Worm (Caenorhabditis elegans): ENCODE results near the gene pcyt-1.

Gene pcyt-1

ce11 chrX:7573629-7574028 lies 1.5 kb downstream of the pcyt-1 start (continued):
- TF ChIP-seq pag-3 (tag; optimal IDR thresholded peaks at IDR 0.05; ENCODE audit: borderline replicate concordance, insufficient read depth): peak; percentile 41
- TF ChIP-seq zag-1 (tag; optimal IDR thresholded peaks at IDR 0.05): no peak
- TF ChIP-seq unc-98 (GFP tag; IDR thresholded peaks at IDR 0.05): no peak
- TF ChIP-seq alr-1 (tag; optimal IDR thresholded peaks at IDR 0.05; ENCODE audit: borderline replicate concordance): no peak
- TF ChIP-seq egl-27 (tag; optimal IDR thresholded peaks at IDR 0.05): no peak
- TF ChIP-seq nhr-90 (tag; optimal IDR thresholded peaks at IDR 0.05; ENCODE audit: poor library complexity): no peak
- no peak for TF ChIP-seq lir-3 (tag; optimal IDR thresholded peaks at IDR 0.05; ENCODE audit: poor library complexity)
- no peak for TF ChIP-seq unc-30 (tag; optimal IDR thresholded peaks at IDR 0.05)
- no peak for TF ChIP-seq hlh-4 (tag; optimal IDR thresholded peaks at IDR 0.05)
- no peak for TF ChIP-seq hlh-17 (GFP tag; optimal IDR thresholded peaks at IDR 0.05; ENCODE audit: borderline replicate concordance)
- TF ChIP-seq nhr-19 (GFP tag; conservative IDR thresholded peaks at IDR 0.05): 0 out of 2 replicates have a peak, but pooled peaks have one; percentile 7
- no peak for TF ChIP-seq skn-1 (tag; optimal IDR thresholded peaks at IDR 0.05)
- TF ChIP-seq C34B4.2 (tag; optimal IDR thresholded peaks at IDR 0.05): no peak
- peak in 1 of 2 experiments; percentile 20 for TF ChIP-seq mdl-1 (tag; optimal IDR thresholded peaks at IDR 0.05)
- TF ChIP-seq ceh-88 (GFP tag; IDR thresholded peaks at IDR 0.05): no peak
- TF ChIP-seq aly-2 (tag; optimal IDR thresholded peaks at IDR 0.05): no peak
- TF ChIP-seq sup-37 (GFP tag; optimal IDR thresholded peaks at IDR 0.05): no peak
- TF ChIP-seq lin-35 (GFP tag; optimal IDR thresholded peaks at IDR 0.05): no peak
- no peak for TF ChIP-seq nhr-77 (tag; optimal IDR thresholded peaks at IDR 0.05)
- no peak for TF ChIP-seq ceh-90 (tag; optimal IDR thresholded peaks at IDR 0.05)
- no peak for TF ChIP-seq efl-3 (GFP tag; optimal IDR thresholded peaks at IDR 0.05)
- peak; percentile 33 for TF ChIP-seq mep-1 (tag; optimal IDR thresholded peaks at IDR 0.05)
- no peak for TF ChIP-seq F16B12.6 (tag; optimal IDR thresholded peaks at IDR 0.05)
- TF ChIP-seq nhr-11 (tag; optimal IDR thresholded peaks at IDR 0.05): no peak
- TF ChIP-seq pax-3 (tag; optimal IDR thresholded peaks at IDR 0.05): no peak
- TF ChIP-seq blmp-1 (tag; optimal IDR thresholded peaks at IDR 0.05): no peak
- TF ChIP-seq ama-1 (optimal IDR thresholded peaks at IDR 0.05): no peak
- TF ChIP-seq C04F5.9 (tag; optimal IDR thresholded peaks at IDR 0.05): no peak
- no peak for TF ChIP-seq fkh-10 (GFP tag; optimal IDR thresholded peaks at IDR 0.05)
- peak; percentile 18 for TF ChIP-seq snu-23 (GFP tag; optimal IDR thresholded peaks at IDR 0.05)
- TF ChIP-seq lin-13 (GFP tag; optimal IDR thresholded peaks at IDR 0.05): no peak
- no peak for TF ChIP-seq unc-86 (tag; optimal IDR thresholded peaks at IDR 0.05)
- no peak for TF ChIP-seq mef-2 (tag; optimal IDR thresholded peaks at IDR 0.05)
- no peak for TF ChIP-seq lin-39 (tag; optimal IDR thresholded peaks at IDR 0.05)
- TF ChIP-seq C16A3.4 (tag; optimal IDR thresholded peaks at IDR 0.05): no peak
- TF ChIP-seq isw-1 (GFP tag; IDR thresholded peaks at IDR 0.05): no peak
- TF ChIP-seq nhr-47 (tag; optimal IDR thresholded peaks at IDR 0.05): no peak
- no peak for TF ChIP-seq unc-130 (tag; optimal IDR thresholded peaks at IDR 0.05)
- TF ChIP-seq Y116A8C.19 (tag; optimal IDR thresholded peaks at IDR 0.05; ENCODE audit: borderline replicate concordance): no peak
- TF ChIP-seq nhr-84 (tag; optimal IDR thresholded peaks at IDR 0.05): no peak
- no peak for TF ChIP-seq elt-2 (tag; optimal IDR thresholded peaks at IDR 0.05)
- no peak for TF ChIP-seq nhr-237 (tag; optimal IDR thresholded peaks at IDR 0.05)
- TF ChIP-seq aha-1 (tag; optimal IDR thresholded peaks at IDR 0.05): no peak
- TF ChIP-seq pqm-1 (tag; optimal IDR thresholded peaks at IDR 0.05): no peak
- peak; percentile 28 for TF ChIP-seq fkh-4 (tag; optimal IDR thresholded peaks at IDR 0.05; ENCODE audit: borderline replicate concordance)
- TF ChIP-seq nhr-28 (tag; optimal IDR thresholded peaks at IDR 0.05): no peak

All from whole organism, L1 larva.